Fruit fly (Drosophila melanogaster) whole organism, embryonic: ENCODE measurements around the gene CG5103.
A peak's percentile ranks its signal among the peaks of the same experiment; 100 is the strongest.

Experiments
- Bgb ChIP-seq: fragments of 200-800 bp; sonication (Bioruptor generic); IDR thresholded peaks from 2 replicates; pipeline ENCODE4 v1.3.6; 2022; ENCODE audit warnings: missing biosample characterization, missing genetic modification characterization; ENCODE audit not compliant: partially characterized antibody
- CG10209 ChIP-seq: fragments of 200-800 bp; sonication (Bioruptor generic); optimal IDR thresholded peaks from 3 replicates; lab custom pipeline; 2017; ENCODE audit warnings: missing biosample characterization, mild to moderate bottlenecking, missing genetic modification characterization, missing genetic modification reagents
- CG10565 ChIP-seq: fragments of 200-800 bp; sonication (Bioruptor generic); optimal IDR thresholded peaks from 3 replicates; lab custom pipeline; 2016; ENCODE audit warnings: missing biosample characterization, mild to moderate bottlenecking, missing genetic modification characterization
- CG12071 ChIP-seq: fragments of 200-800 bp; sonication (Bioruptor generic); optimal IDR thresholded peaks from 3 replicates; lab custom pipeline; 2018; ENCODE audit warnings: missing biosample characterization, mild to moderate bottlenecking, missing genetic modification characterization
- CG12155 ChIP-seq: fragments of 200-800 bp; sonication (Bioruptor generic); optimal IDR thresholded peaks from 3 replicates; lab custom pipeline; 2016; ENCODE audit warnings: missing biosample characterization, missing genetic modification characterization
- CG14710 ChIP-seq: fragments of 200-800 bp; sonication (Bioruptor generic); optimal IDR thresholded peaks from 3 replicates; lab custom pipeline; 2019; ENCODE audit warnings: missing biosample characterization, mild to moderate bottlenecking, missing genetic modification characterization, moderate library complexity
- CG17328 ChIP-seq: fragments of 200-800 bp; sonication (Bioruptor generic); IDR thresholded peaks from 2 replicates; pipeline ENCODE4 v1.3.6; 2022; ENCODE audit warnings: missing biosample characterization, missing genetic modification characterization
- CG17802 ChIP-seq: fragments of 200-800 bp; sonication (Bioruptor generic); optimal IDR thresholded peaks from 2 replicates; lab custom pipeline; 2018; ENCODE audit warnings: missing biosample characterization, mild to moderate bottlenecking, missing genetic modification characterization, moderate library complexity
- CG18011 ChIP-seq: fragments of 200-800 bp; sonication (Bioruptor generic); optimal IDR thresholded peaks from 2 replicates; lab custom pipeline; 2017; ENCODE audit warnings: missing biosample characterization, missing genetic modification characterization, mild to moderate bottlenecking, moderate library complexity, missing genotype
- CG18476 ChIP-seq: fragments of 200-800 bp; sonication (Bioruptor generic); optimal IDR thresholded peaks from 2 replicates; lab custom pipeline; 2016; ENCODE audit warnings: missing biosample characterization, mild to moderate bottlenecking, missing genetic modification characterization
- CG2678 ChIP-seq: fragments of 200-800 bp; sonication (Bioruptor generic); optimal IDR thresholded peaks from 3 replicates; lab custom pipeline; 2019; ENCODE audit warnings: missing biosample characterization, mild to moderate bottlenecking, missing genetic modification characterization, moderate library complexity
- CG32532 ChIP-seq: fragments of 200-800 bp; sonication (Bioruptor generic); IDR thresholded peaks from 2 replicates; pipeline ENCODE4 v1.3.6; 2022; ENCODE audit warnings: missing biosample characterization, missing genetic modification characterization
- CG33557 ChIP-seq: fragments of 200-800 bp; sonication (Bioruptor generic); optimal IDR thresholded peaks from 2 replicates; lab custom pipeline; 2019; ENCODE audit warnings: missing biosample characterization, mild to moderate bottlenecking, missing genetic modification characterization, moderate library complexity
- CG3726 ChIP-seq: fragments of 200-800 bp; sonication (Bioruptor generic); IDR thresholded peaks from 3 replicates; pipeline ENCODE4, ENCODE4 v1.3.6; 2022; ENCODE audit warnings: missing biosample characterization, missing genetic modification characterization
- CG6791 ChIP-seq: fragments of 200-800 bp; sonication (Bioruptor generic); IDR thresholded peaks from 3 replicates; pipeline ENCODE4 v1.3.6; 2022; ENCODE audit warnings: missing biosample characterization, missing genetic modification characterization; ENCODE audit not compliant: partially characterized antibody
- CG8281 ChIP-seq: fragments of 200-800 bp; sonication (Bioruptor generic); optimal IDR thresholded peaks from 2 replicates; lab custom pipeline; 2018; ENCODE audit warnings: missing biosample characterization, mild to moderate bottlenecking, missing genetic modification characterization, moderate library complexity
- CG8478 ChIP-seq: fragments of >200 bp; optimal IDR thresholded peaks from 2 replicates; lab custom pipeline; 2018
- Camta ChIP-seq: fragments of 200-800 bp; sonication (Bioruptor generic); optimal IDR thresholded peaks from 2 replicates; lab custom pipeline; 2016; ENCODE audit warnings: missing biosample characterization, missing genetic modification characterization
- D19B ChIP-seq: fragments of 200-800 bp; sonication (Bioruptor generic); optimal IDR thresholded peaks from 2 replicates; lab custom pipeline; 2017; ENCODE audit warnings: missing biosample characterization, mild to moderate bottlenecking, missing genetic modification characterization
- Dek ChIP-seq: fragments of 200-800 bp; sonication (Bioruptor generic); optimal IDR thresholded peaks from 3 replicates; lab custom pipeline; 2019; ENCODE audit warnings: missing biosample characterization, mild to moderate bottlenecking, missing genetic modification characterization, moderate library complexity
- Doc3 ChIP-seq: fragments of 200-800 bp; sonication (Bioruptor generic); IDR thresholded peaks from 3 replicates; pipeline ENCODE4 v1.3.6; 2022; ENCODE audit warnings: missing biosample characterization, missing genetic modification characterization; ENCODE audit not compliant: partially characterized antibody
- Fer3 ChIP-seq: fragments of 200-800 bp; sonication (Bioruptor generic); optimal IDR thresholded peaks from 2 replicates; lab custom pipeline; 2018; ENCODE audit warnings: missing biosample characterization, mild to moderate bottlenecking, missing genetic modification characterization, moderate library complexity
- Hmx ChIP-seq: fragments of 200-800 bp; sonication (Bioruptor generic); optimal IDR thresholded peaks from 2 replicates; lab custom pipeline; 2016; ENCODE audit warnings: missing biosample characterization, missing genetic modification characterization
- Max ChIP-seq: fragments of 200-800 bp; sonication (Bioruptor generic); optimal IDR thresholded peaks from 2 replicates; lab custom pipeline; 2016; ENCODE audit warnings: missing biosample characterization, mild to moderate bottlenecking, missing genetic modification characterization
- Myb ChIP-seq: fragments of 200-800 bp; sonication (Bioruptor generic); optimal IDR thresholded peaks from 2 replicates; lab custom pipeline; 2016; ENCODE audit warnings: missing biosample characterization, missing genetic modification characterization
- PHDP ChIP-seq: fragments of 200-800 bp; sonication (Bioruptor generic); optimal IDR thresholded peaks from 3 replicates; lab custom pipeline; 2018; ENCODE audit warnings: missing biosample characterization, mild to moderate bottlenecking, missing genetic modification characterization, moderate library complexity
- Rfx ChIP-seq: fragments of 200-800 bp; sonication (Bioruptor generic); IDR thresholded peaks from 2 replicates; pipeline ENCODE4 v1.3.6; 2022; ENCODE audit warnings: missing biosample characterization, missing genetic modification characterization
- Side ChIP-seq: fragments of 200-800 bp; sonication (Bioruptor generic); optimal IDR thresholded peaks from 2 replicates; lab custom pipeline; 2016; ENCODE audit warnings: missing biosample characterization, missing genetic modification characterization
- Spps ChIP-seq: fragments of 200-800 bp; sonication (Bioruptor generic); optimal IDR thresholded peaks from 2 replicates; lab custom pipeline; 2018; ENCODE audit warnings: missing biosample characterization, mild to moderate bottlenecking, missing genetic modification characterization
- ap ChIP-seq: fragments of 200-800 bp; sonication (Bioruptor generic); IDR thresholded peaks from 2 replicates; pipeline ENCODE4 v1.3.6; 2022; ENCODE audit warnings: missing biosample characterization, missing genetic modification characterization
- az2 ChIP-seq: fragments of 200-800 bp; sonication (Bioruptor generic); optimal IDR thresholded peaks from 3 replicates; lab custom pipeline; 2016; ENCODE audit warnings: missing biosample characterization, missing genetic modification characterization
- croc ChIP-seq: fragments of 200-800 bp; sonication (Bioruptor generic); conservative IDR thresholded peaks from 3 replicates; pipeline ENCODE4 v1.3.6; 2022; ENCODE audit warnings: missing biosample characterization, missing genetic modification characterization
- da ChIP-seq: fragments of 200-800 bp; sonication (Bioruptor generic); optimal IDR thresholded peaks from 2 replicates; lab custom pipeline; 2016; ENCODE audit warnings: missing biosample characterization, missing genetic modification characterization
- danr ChIP-seq: fragments of 200-800 bp; sonication (Bioruptor generic); IDR thresholded peaks from 2 replicates; pipeline ENCODE4 v1.3.6; 2022; ENCODE audit warnings: missing biosample characterization, missing genetic modification characterization
- dati ChIP-seq: fragments of 200-800 bp; sonication (Bioruptor generic); IDR thresholded peaks from 2 replicates; pipeline ENCODE4 v1.3.6; 2022; ENCODE audit warnings: missing biosample characterization, missing genetic modification characterization
- disco-r ChIP-seq: fragments of 200-800 bp; sonication (Bioruptor generic); optimal IDR thresholded peaks from 2 replicates; lab custom pipeline; 2016; ENCODE audit warnings: missing biosample characterization, missing genetic modification characterization
- en ChIP-seq: fragments of 200-800 bp; sonication (Bioruptor generic); optimal IDR thresholded peaks from 2 replicates; lab custom pipeline; 2016; ENCODE audit warnings: missing biosample characterization, missing genetic modification characterization
- grn ChIP-seq: fragments of 200-800 bp; sonication (Bioruptor generic); optimal IDR thresholded peaks from 3 replicates; lab custom pipeline; 2017; ENCODE audit warnings: missing biosample characterization, missing genetic modification characterization
- insv ChIP-seq, 2 experiments: fragments of 200-800 bp; sonication (Bioruptor generic); optimal IDR thresholded peaks; 3 replicates each; lab custom pipeline; 2016 to 2018; ENCODE audit warnings: missing biosample characterization in 2 of 2, missing genetic modification characterization in 2 of 2
- lab ChIP-seq: fragments of 200-800 bp; sonication (Bioruptor generic); optimal IDR thresholded peaks from 3 replicates; lab custom pipeline; 2017; ENCODE audit warnings: missing biosample characterization, missing genetic modification characterization, mild to moderate bottlenecking, moderate library complexity, missing genetic modification reagents
- lov ChIP-seq, 2 experiments: fragments of 200-800 bp in 1 of 2; fragments of >200 bp in 1 of 2; sonication (Bioruptor generic) in 1 of 2; IDR thresholded peaks in 1 of 2; optimal IDR thresholded peaks in 1 of 2; 2 replicates in 1 of 2; 3 replicates in 1 of 2; pipeline versions ENCODE4 v1.3.6 to Lab custom; 2017 to 2022; ENCODE audit warnings: missing biosample characterization in 1 of 2, missing genetic modification characterization in 1 of 2
- maf-S ChIP-seq: fragments of 200-800 bp; sonication (Bioruptor generic); optimal IDR thresholded peaks from 2 replicates; lab custom pipeline; 2016; ENCODE audit warnings: missing biosample characterization, missing genetic modification characterization
- mld ChIP-seq: fragments of 200-800 bp; sonication (Bioruptor generic); IDR thresholded peaks from 3 replicates; pipeline ENCODE4 v1.3.6; 2022; ENCODE audit warnings: missing biosample characterization, missing genetic modification characterization; ENCODE audit not compliant: partially characterized antibody
- nerfin-2 ChIP-seq: fragments of 200-800 bp; sonication (Bioruptor generic); IDR thresholded peaks from 2 replicates; pipeline ENCODE4 v1.3.6; 2022; ENCODE audit warnings: missing biosample characterization, missing genetic modification characterization; ENCODE audit not compliant: partially characterized antibody
- pan ChIP-seq, 4 experiments: fragments of >200 bp in 3 of 4; fragments of 200-800 bp in 1 of 4; sonication (Bioruptor generic) in 1 of 4; optimal IDR thresholded peaks in 3 of 4; IDR thresholded peaks in 1 of 4; 2 replicates each; pipeline versions ENCODE4 v1.3.6 to Lab custom; 2017 to 2022; ENCODE audit warnings: missing biosample characterization in 2 of 4, missing genetic modification characterization in 2 of 4, mixed read lengths in 1 of 4
- phol ChIP-seq: fragments of 200-800 bp; sonication (Bioruptor generic); optimal IDR thresholded peaks from 3 replicates; lab custom pipeline; 2018; ENCODE audit warnings: missing biosample characterization, mild to moderate bottlenecking, missing genetic modification characterization, moderate library complexity
- tio ChIP-seq: fragments of 200-800 bp; sonication (Bioruptor generic); optimal IDR thresholded peaks from 2 replicates; lab custom pipeline; 2017; ENCODE audit warnings: missing biosample characterization, missing genetic modification characterization, inconsistent platforms
- trem ChIP-seq: fragments of 200-800 bp; optimal IDR thresholded peaks from 3 replicates; lab custom pipeline; 2019; ENCODE audit warnings: missing biosample characterization, mild to moderate bottlenecking, missing genetic modification characterization, moderate library complexity
- ttk ChIP-seq: fragments of 200-800 bp; sonication (Bioruptor generic); IDR thresholded peaks from 2 replicates; pipeline ENCODE4 v2.1.2; 2022; ENCODE audit warnings: missing biosample characterization, missing genetic modification characterization
- wor ChIP-seq: fragments of 200-800 bp; sonication (Bioruptor generic); IDR thresholded peaks from 2 replicates; pipeline ENCODE4 v1.3.6; 2022; ENCODE audit warnings: missing biosample characterization, missing genetic modification characterization

CG5103 gene

dm6 chr3L:18243152-18243551 lies 50.9 kb downstream of the CG5103 start (continued):
- TF ChIP-seq Side (GFP tag; lab: Kevin White, UChicago) = no peak
- no peak for TF ChIP-seq CG18476 (GFP tag; lab: Kevin White, UChicago)
- no peak for TF ChIP-seq Bgb (GFP tag; lab: Robert Waterston, UW)
- TF ChIP-seq trem = peak; percentile 41
- TF ChIP-seq az2 (GFP tag; lab: Kevin White, UChicago) = no peak
- no peak for TF ChIP-seq CG12071 (GFP tag; lab: Kevin White, UChicago)
- TF ChIP-seq maf-S (GFP tag; lab: Kevin White, UChicago) = no peak
- no peak for TF ChIP-seq CG8281 (tag; lab: Kevin White, UChicago)
- peak; percentile 38 for TF ChIP-seq Fer3 (tag; lab: Kevin White, UChicago)
- no peak for TF ChIP-seq mld (GFP tag; lab: Robert Waterston, UW)
- no peak for TF ChIP-seq Hmx (GFP tag; lab: Kevin White, UChicago)
- TF ChIP-seq CG17802 = no peak
- no peak for TF ChIP-seq CG33557 (GFP tag; lab: Kevin White, UChicago)
- no peak for TF ChIP-seq CG8478 (lab: Kevin White, UChicago)
- TF ChIP-seq Camta (GFP tag; lab: Kevin White, UChicago) = no peak
- peak; percentile 64 for TF ChIP-seq CG2678
- no peak for TF ChIP-seq CG3726
- no peak for TF ChIP-seq Myb (GFP tag; lab: Kevin White, UChicago)
- no peak for TF ChIP-seq wor (GFP tag; lab: Robert Waterston, UW)
- peak; percentile 56 for TF ChIP-seq phol (tag; lab: Kevin White, UChicago)
- no peak for TF ChIP-seq disco-r (GFP tag; lab: Kevin White, UChicago)
- TF ChIP-seq Spps (tag; lab: Kevin White, UChicago) = peak; percentile 45
- no peak for TF ChIP-seq CG10209
- TF ChIP-seq Max (GFP tag; lab: Kevin White, UChicago) = no peak
- peak; percentile 87 for TF ChIP-seq D19B (GFP tag; lab: Kevin White, UChicago)
- 0 out of 3 replicates have a peak, but pooled peaks have one; percentile 36 for TF ChIP-seq croc (GFP tag; lab: Robert Waterston, UW)
- TF ChIP-seq CG32532 (GFP tag; lab: Robert Waterston, UW) = peak; percentile 35; the same call in 1 of the 2 replicates
- TF ChIP-seq da (GFP tag; lab: Kevin White, UChicago) = no peak
- TF ChIP-seq lov (optimal IDR thresholded peaks at IDR 0.05; lab: Kevin White, UChicago) = no peak
- TF ChIP-seq lov (GFP tag; IDR thresholded peaks at IDR 0.05; lab: Robert Waterston, UW) = no peak
- TF ChIP-seq lab (GFP tag; lab: Kevin White, UChicago) = no peak
- TF ChIP-seq pan (optimal IDR thresholded peaks at IDR 0.05; lab: Kevin White, UChicago) = no peak
- peak in 1 of 2 experiments; percentile 47 for TF ChIP-seq pan (GFP tag; optimal IDR thresholded peaks at IDR 0.05 in 1 of 2, IDR thresholded peaks at IDR 0.05 in 1 of 2)
- TF ChIP-seq CG6791 (GFP tag; lab: Robert Waterston, UW) = no peak
- no peak for TF ChIP-seq grn (GFP tag; lab: Kevin White, UChicago)
- no peak for TF ChIP-seq CG17328 (GFP tag; lab: Robert Waterston, UW)
- TF ChIP-seq ap (GFP tag; lab: Robert Waterston, UW) = no peak
- no peak for TF ChIP-seq CG10565
- TF ChIP-seq CG12155 (GFP tag; lab: Kevin White, UChicago) = no peak
- TF ChIP-seq Rfx = peak; percentile 27; the same call in 1 of the 2 replicates
- no peak for TF ChIP-seq dati (GFP tag; lab: Robert Waterston, UW)
- no peak for TF ChIP-seq en (GFP tag; lab: Kevin White, UChicago)
- no peak for TF ChIP-seq PHDP (tag; lab: Kevin White, UChicago)
- no peak for TF ChIP-seq CG18011 (GFP tag; lab: Kevin White, UChicago)
- TF ChIP-seq nerfin-2 (GFP tag; lab: Robert Waterston, UW) = no peak
- TF ChIP-seq danr (GFP tag; lab: Robert Waterston, UW) = no peak
- 0 out of 2 replicates have a peak, but pooled peaks have one; percentile 34 for TF ChIP-seq ttk (GFP tag; lab: Robert Waterston, UW)
- TF ChIP-seq insv (GFP tag; optimal IDR thresholded peaks at IDR 0.05; lab: Kevin White, UChicago) = no peak
- peak; percentile 50 for TF ChIP-seq CG14710
- no peak for TF ChIP-seq tio (GFP tag; lab: Kevin White, UChicago)
- no peak for TF ChIP-seq Dek (tag; lab: Kevin White, UChicago)
- no peak for TF ChIP-seq Doc3
